Worm (Caenorhabditis elegans) whole organism, L2 larva: Measurements from ENCODE around the gene EGAP9.3.

Experiments
- aly-2 ChIP-seq: fragments of 150-350 bp; optimal IDR thresholded peaks from 2 replicates; lab custom pipeline; 2014; ENCODE audit warnings: missing biosample characterization, missing genetic modification characterization
- egl-27 ChIP-seq: sonication (generic microtip); optimal IDR thresholded peaks from 3 replicates; lab custom pipeline; 2017; ENCODE audit warnings: missing biosample characterization, missing genetic modification reagents, missing genetic modification characterization
- lin-13 ChIP-seq: fragments of 150-350 bp; optimal IDR thresholded peaks from 2 replicates; lab custom pipeline; 2014; ENCODE audit warnings: missing biosample characterization, missing genetic modification reagents, missing genetic modification characterization
- lin-39 ChIP-seq: fragments of 150-350 bp; optimal IDR thresholded peaks from 2 replicates; lab custom pipeline; 2014; ENCODE audit warnings: missing biosample characterization, missing genetic modification reagents, missing genetic modification characterization
- lsy-2 ChIP-seq, 2 experiments: fragments of 150-350 bp in 1 of 2; sonication (generic microtip) in 1 of 2; optimal IDR thresholded peaks; 2 replicates each; lab custom pipeline; 2014 to 2017; ENCODE audit warnings: missing biosample characterization in 2 of 2, missing genetic modification characterization in 2 of 2
- mdl-1 ChIP-seq, 2 experiments: fragments of 150-350 bp in 1 of 2; sonication (generic microtip) in 1 of 2; optimal IDR thresholded peaks; 2 replicates each; lab custom pipeline; 2017; ENCODE audit warnings: missing biosample characterization in 2 of 2, missing genetic modification characterization in 2 of 2
- nhr-237 ChIP-seq: fragments of 150-350 bp; optimal IDR thresholded peaks from 2 replicates; lab custom pipeline; 2014; ENCODE audit warnings: missing biosample characterization, missing genetic modification characterization
- nhr-25 ChIP-seq: fragments of 150-350 bp; sonication (generic microtip); optimal IDR thresholded peaks from 3 replicates; lab custom pipeline; 2014; ENCODE audit warnings: missing biosample characterization, missing genetic modification characterization
- skn-1 ChIP-seq: sonication (generic microtip); optimal IDR thresholded peaks from 2 replicates; lab custom pipeline; 2017; ENCODE audit warnings: missing biosample characterization, missing genetic modification characterization
- snpc-4 ChIP-seq: fragments of 150-350 bp; optimal IDR thresholded peaks from 2 replicates; lab custom pipeline; 2014; ENCODE audit warnings: missing biosample characterization, missing genetic modification characterization
- unc-62 ChIP-seq: fragments of 150-350 bp; optimal IDR thresholded peaks from 2 replicates; lab custom pipeline; 2014; ENCODE audit warnings: missing biosample characterization, missing genetic modification reagents, missing genetic modification characterization
- zag-1 ChIP-seq: fragments of 150-350 bp; optimal IDR thresholded peaks from 2 replicates; lab custom pipeline; 2014; ENCODE audit warnings: missing biosample characterization, missing genetic modification characterization
- ztf-1 ChIP-seq: fragments of 200-800 bp; sonication (Bioruptor generic); conservative IDR thresholded peaks from 2 replicates; pipeline ENCODE4 v1.3.6; 2022; ENCODE audit warnings: missing genetic modification characterization, missing compliant biosample characterization
- ztf-11 ChIP-seq: sonication (generic microtip); optimal IDR thresholded peaks from 2 replicates; lab custom pipeline; 2017; ENCODE audit warnings: missing biosample characterization, missing genetic modification characterization

- no peak for TF ChIP-seq unc-62 (GFP tag; lab: Kevin White, UChicago)
- TF ChIP-seq egl-27 (tag; lab: Kevin White, UChicago): no peak
- no peak for TF ChIP-seq zag-1 (tag; lab: Kevin White, UChicago)
- TF ChIP-seq lsy-2 (tag; optimal IDR thresholded peaks at IDR 0.05; lab: Kevin White, UChicago): no peak
- no peak for TF ChIP-seq lin-13 (GFP tag; lab: Kevin White, UChicago)
- TF ChIP-seq nhr-25 (tag; lab: Kevin White, UChicago): no peak
- TF ChIP-seq mdl-1 (tag; optimal IDR thresholded peaks at IDR 0.05; lab: Kevin White, UChicago): no peak
- no peak for TF ChIP-seq snpc-4 (tag; lab: Kevin White, UChicago)
- TF ChIP-seq aly-2 (tag; lab: Kevin White, UChicago): no peak
- TF ChIP-seq nhr-237 (tag; lab: Kevin White, UChicago): no peak
- no peak for TF ChIP-seq ztf-1 (GFP tag; lab: Robert Waterston, UW)
- TF ChIP-seq lin-39 (tag; lab: Kevin White, UChicago): no peak
- no peak for TF ChIP-seq skn-1 (tag; lab: Kevin White, UChicago)
- no peak for TF ChIP-seq ztf-11 (tag; lab: Kevin White, UChicago)
Observed at ce11 chrV:6549871-6550270, 30.1 kb downstream of the EGAP9.3 start, which contains the start of gene lipl-4.
